Fruit fly (Drosophila melanogaster) whole organism, embryonic: ENCODE measurements around the gene mRpL49.

Experiments
- CG10543 ChIP-seq: fragments of 200-800 bp; sonication (Bioruptor generic); optimal IDR thresholded peaks from 3 replicates; lab custom pipeline; 2017; ENCODE audit warnings: missing biosample characterization, mild to moderate bottlenecking, missing genetic modification characterization, moderate library complexity
- CG13123 ChIP-seq: fragments of 200-800 bp; sonication (Bioruptor generic); optimal IDR thresholded peaks from 2 replicates; lab custom pipeline; 2016; ENCODE audit warnings: missing biosample characterization, missing genetic modification characterization
- CG17385 ChIP-seq: fragments of 200-800 bp; sonication (Bioruptor generic); optimal IDR thresholded peaks from 3 replicates; lab custom pipeline; 2018; ENCODE audit warnings: missing biosample characterization, mild to moderate bottlenecking, missing genetic modification characterization
- CG17612 ChIP-seq: fragments of 200-800 bp; sonication (Bioruptor generic); IDR thresholded peaks from 2 replicates; pipeline ENCODE4 v1.3.6; 2022; ENCODE audit warnings: missing biosample characterization, missing genetic modification characterization
- CG30403 ChIP-seq: fragments of 200-800 bp; sonication (Bioruptor generic); optimal IDR thresholded peaks from 3 replicates; lab custom pipeline; 2016; ENCODE audit warnings: missing biosample characterization, missing genetic modification characterization
- CG32532 ChIP-seq: fragments of 200-800 bp; sonication (Bioruptor generic); IDR thresholded peaks from 2 replicates; pipeline ENCODE4 v1.3.6; 2022; ENCODE audit warnings: missing biosample characterization, missing genetic modification characterization
- CG32772 ChIP-seq: fragments of 200-800 bp; sonication (Bioruptor generic); IDR thresholded peaks from 2 replicates; pipeline ENCODE4 v1.3.6; 2022; ENCODE audit warnings: missing biosample characterization, missing genetic modification characterization
- CG3281 ChIP-seq: fragments of 200-800 bp; sonication (Bioruptor generic); optimal IDR thresholded peaks from 3 replicates; lab custom pipeline; 2017; ENCODE audit warnings: missing biosample characterization, mild to moderate bottlenecking, missing genetic modification characterization
- CG3847 ChIP-seq: fragments of 200-800 bp; sonication (Bioruptor generic); IDR thresholded peaks from 2 replicates; pipeline ENCODE4 v1.3.6; 2022; ENCODE audit warnings: missing biosample characterization, missing genetic modification characterization
- CG4820 ChIP-seq: fragments of 200-800 bp; sonication (Bioruptor generic); optimal IDR thresholded peaks from 3 replicates; lab custom pipeline; 2016; ENCODE audit warnings: missing biosample characterization, missing genetic modification characterization
- CG8924 ChIP-seq: fragments of 200-800 bp; optimal IDR thresholded peaks from 3 replicates; lab custom pipeline; 2019; ENCODE audit warnings: missing biosample characterization, mild to moderate bottlenecking, missing genetic modification characterization, moderate library complexity
- Doc2 ChIP-seq: fragments of 200-800 bp; sonication (Bioruptor generic); IDR thresholded peaks from 2 replicates; pipeline ENCODE4 v1.3.6; 2022; ENCODE audit warnings: missing biosample characterization, missing genetic modification characterization
- Eip74EF ChIP-seq, 2 experiments: fragments of 200-800 bp in 1 of 2; fragments of >200 bp in 1 of 2; sonication (Bioruptor generic) in 1 of 2; optimal IDR thresholded peaks; 2 replicates each; lab custom pipeline; 2017 to 2019; ENCODE audit warnings: missing biosample characterization in 2 of 2, missing genetic modification characterization in 2 of 2, mild to moderate bottlenecking in 1 of 2, moderate library complexity in 1 of 2
- Gsc ChIP-seq: fragments of 200-800 bp; sonication (Bioruptor generic); IDR thresholded peaks from 2 replicates; pipeline ENCODE4 v1.3.6; 2022; ENCODE audit warnings: missing biosample characterization, missing genetic modification characterization
- HLH4C ChIP-seq: fragments of 200-800 bp; sonication (Bioruptor generic); IDR thresholded peaks from 3 replicates; pipeline ENCODE4 v1.3.6; 2022; ENCODE audit warnings: missing biosample characterization, missing genetic modification characterization; ENCODE audit not compliant: partially characterized antibody
- MTF-1 ChIP-seq: fragments of 200-800 bp; sonication (Bioruptor generic); optimal IDR thresholded peaks from 2 replicates; lab custom pipeline; 2018; ENCODE audit warnings: missing biosample characterization, mild to moderate bottlenecking, missing genetic modification characterization, borderline replicate concordance
- Nf-YB ChIP-seq: fragments of 200-800 bp; sonication (Bioruptor generic); optimal IDR thresholded peaks from 3 replicates; lab custom pipeline; 2019; ENCODE audit warnings: missing biosample characterization, mild to moderate bottlenecking, missing genetic modification characterization, moderate library complexity
- Nf-YC ChIP-seq: fragments of 200-800 bp; optimal IDR thresholded peaks from 3 replicates; lab custom pipeline; 2019; ENCODE audit warnings: missing biosample characterization, mild to moderate bottlenecking, missing genetic modification characterization, moderate library complexity
- NfI ChIP-seq: fragments of 200-800 bp; sonication (Bioruptor generic); optimal IDR thresholded peaks from 3 replicates; lab custom pipeline; 2018; ENCODE audit warnings: missing biosample characterization, mild to moderate bottlenecking, missing genetic modification characterization, moderate library complexity
- Trl ChIP-seq, 3 experiments: fragments of >200 bp in 2 of 3; fragments of 200-800 bp in 1 of 3; sonication (Bioruptor generic) in 1 of 3; optimal IDR thresholded peaks; 2 replicates in 1 of 3; 3 replicates in 2 of 3; lab custom pipeline; 2016 to 2017; ENCODE audit warnings: missing biosample characterization in 1 of 3, missing genetic modification characterization in 1 of 3
- abd-A ChIP-seq: fragments of 200-800 bp; sonication (Bioruptor generic); optimal IDR thresholded peaks from 3 replicates; lab custom pipeline; 2019; ENCODE audit warnings: missing biosample characterization, mild to moderate bottlenecking, missing genetic modification characterization, moderate library complexity
- bigmax ChIP-seq: fragments of 200-800 bp; sonication (Bioruptor generic); optimal IDR thresholded peaks from 2 replicates; lab custom pipeline; 2018; ENCODE audit warnings: missing biosample characterization, mild to moderate bottlenecking, missing genetic modification characterization
- bsh ChIP-seq, 2 experiments: fragments of 200-800 bp; sonication (Bioruptor generic); optimal IDR thresholded peaks; 2 replicates each; lab custom pipeline; 2017 to 2018; ENCODE audit warnings: mild to moderate bottlenecking in 2 of 2, missing biosample characterization in 2 of 2, missing genetic modification characterization in 2 of 2, moderate library complexity in 1 of 2
- cg ChIP-seq: fragments of 200-800 bp; sonication (Bioruptor generic); optimal IDR thresholded peaks from 3 replicates; lab custom pipeline; 2019; ENCODE audit warnings: missing biosample characterization, mild to moderate bottlenecking, missing genetic modification characterization, moderate library complexity
- crol ChIP-seq: fragments of 200-800 bp; sonication (Bioruptor generic); IDR thresholded peaks from 2 replicates; pipeline ENCODE4 v1.3.6; 2022; ENCODE audit warnings: missing biosample characterization, missing genetic modification characterization
- dimm ChIP-seq: fragments of 200-800 bp; sonication (Bioruptor generic); IDR thresholded peaks from 2 replicates; pipeline ENCODE4 v1.3.6; 2022; ENCODE audit warnings: missing biosample characterization, missing genetic modification characterization
- dysf ChIP-seq: fragments of 200-800 bp; sonication (Bioruptor generic); IDR thresholded peaks from 3 replicates; pipeline ENCODE4 v1.3.6; 2022; ENCODE audit warnings: missing biosample characterization, missing genetic modification characterization
- eve ChIP-seq, 2 experiments: fragments of >200 bp; optimal IDR thresholded peaks; 2 replicates each; lab custom pipeline; 2017; ENCODE audit warnings: missing biosample characterization in 2 of 2, missing genetic modification characterization in 2 of 2
- fd3F ChIP-seq: fragments of 200-800 bp; sonication (Bioruptor generic); optimal IDR thresholded peaks from 2 replicates; lab custom pipeline; 2018; ENCODE audit warnings: missing biosample characterization, mild to moderate bottlenecking, missing genetic modification characterization, moderate library complexity
- grau ChIP-seq: fragments of 200-800 bp; optimal IDR thresholded peaks from 3 replicates; lab custom pipeline; 2019; ENCODE audit warnings: missing biosample characterization, mild to moderate bottlenecking, missing genetic modification characterization, moderate library complexity
- lab ChIP-seq: fragments of 200-800 bp; sonication (Bioruptor generic); optimal IDR thresholded peaks from 3 replicates; lab custom pipeline; 2017; ENCODE audit warnings: missing biosample characterization, missing genetic modification characterization, mild to moderate bottlenecking, moderate library complexity, missing genetic modification reagents
- lov ChIP-seq, 2 experiments: fragments of 200-800 bp in 1 of 2; fragments of >200 bp in 1 of 2; sonication (Bioruptor generic) in 1 of 2; IDR thresholded peaks in 1 of 2; optimal IDR thresholded peaks in 1 of 2; 2 replicates in 1 of 2; 3 replicates in 1 of 2; pipeline versions ENCODE4 v1.3.6 to Lab custom; 2017 to 2022; ENCODE audit warnings: missing biosample characterization in 1 of 2, missing genetic modification characterization in 1 of 2
- nerfin-1 ChIP-seq: fragments of 200-800 bp; sonication (Bioruptor generic); optimal IDR thresholded peaks from 3 replicates; lab custom pipeline; 2019; ENCODE audit warnings: missing biosample characterization, mild to moderate bottlenecking, missing genetic modification characterization, moderate library complexity
- oc ChIP-seq: fragments of 200-800 bp; sonication (Bioruptor generic); optimal IDR thresholded peaks from 2 replicates; lab custom pipeline; 2018; ENCODE audit warnings: missing biosample characterization, mild to moderate bottlenecking, missing genetic modification characterization, moderate library complexity
- org-1 ChIP-seq: fragments of 200-800 bp; sonication (Bioruptor generic); optimal IDR thresholded peaks from 2 replicates; lab custom pipeline; 2017; ENCODE audit warnings: missing biosample characterization, missing genetic modification characterization
- pb ChIP-seq: fragments of 200-800 bp; sonication (Bioruptor generic); optimal IDR thresholded peaks from 3 replicates; lab custom pipeline; 2016; ENCODE audit warnings: missing biosample characterization, missing genetic modification characterization
- prd ChIP-seq, 3 experiments: fragments of >200 bp in 2 of 3; fragments of 200-800 bp in 1 of 3; sonication (Bioruptor generic) in 1 of 3; optimal IDR thresholded peaks in 2 of 3; IDR thresholded peaks in 1 of 3; 2 replicates in 2 of 3; 3 replicates in 1 of 3; pipeline versions ENCODE4 v1.3.6 to Lab custom; 2017 to 2022; ENCODE audit warnings: missing biosample characterization in 1 of 3, missing genetic modification characterization in 1 of 3
- pros ChIP-seq: fragments of 200-800 bp; sonication (Bioruptor generic); optimal IDR thresholded peaks from 3 replicates; lab custom pipeline; 2019; ENCODE audit warnings: missing biosample characterization, mild to moderate bottlenecking, missing genetic modification characterization, moderate library complexity
- slbo ChIP-seq: fragments of 200-800 bp; sonication (Bioruptor generic); IDR thresholded peaks from 2 replicates; pipeline ENCODE4 v1.3.6; 2022; ENCODE audit warnings: missing biosample characterization, missing genetic modification characterization
- sna ChIP-seq: fragments of 200-800 bp; sonication (Bioruptor generic); IDR thresholded peaks from 2 replicates; pipeline ENCODE4 v1.3.6; 2022; ENCODE audit warnings: missing biosample characterization, missing genetic modification characterization; ENCODE audit not compliant: partially characterized antibody
- tap ChIP-seq: fragments of 200-800 bp; optimal IDR thresholded peaks from 3 replicates; lab custom pipeline; 2019; ENCODE audit warnings: missing biosample characterization, mild to moderate bottlenecking, missing genetic modification characterization, moderate library complexity
- unpg ChIP-seq: fragments of 200-800 bp; sonication (Bioruptor generic); optimal IDR thresholded peaks from 3 replicates; lab custom pipeline; 2018; ENCODE audit warnings: missing biosample characterization, mild to moderate bottlenecking, missing genetic modification characterization, moderate library complexity
- usp ChIP-seq: fragments of >200 bp; optimal IDR thresholded peaks from 2 replicates; lab custom pipeline; 2017; ENCODE audit warnings: missing biosample characterization, missing genetic modification characterization
- vvl ChIP-seq: fragments of 200-800 bp; sonication (Bioruptor generic); IDR thresholded peaks from 2 replicates; pipeline ENCODE4 v1.3.6; 2022; ENCODE audit warnings: missing biosample characterization, missing genetic modification characterization
- wor ChIP-seq: fragments of 200-800 bp; sonication (Bioruptor generic); IDR thresholded peaks from 2 replicates; pipeline ENCODE4 v1.3.6; 2022; ENCODE audit warnings: missing biosample characterization, missing genetic modification characterization

The mRpL49 gene

dm6 chrX:12929817-12930216 lies 22.9 kb downstream of the mRpL49 start (continued):
- no peak for TF ChIP-seq pb (GFP tag; lab: Kevin White, UChicago)
- peak; percentile 77 for TF ChIP-seq abd-A (tag; lab: Kevin White, UChicago)
- TF ChIP-seq CG32532 (GFP tag; lab: Robert Waterston, UW) = 0 out of 2 replicates have a peak, but pooled peaks have one; percentile 8
- TF ChIP-seq Nf-YC = no peak
- no peak for TF ChIP-seq CG17612
- TF ChIP-seq CG13123 (GFP tag; lab: Kevin White, UChicago) = no peak
- peak; percentile 75 for TF ChIP-seq cg (GFP tag; lab: Kevin White, UChicago)
- no peak for TF ChIP-seq Gsc (GFP tag; lab: Robert Waterston, UW)
- no peak for TF ChIP-seq oc (tag; lab: Kevin White, UChicago)
- peak; percentile 55 for TF ChIP-seq nerfin-1
- TF ChIP-seq Trl (optimal IDR thresholded peaks at IDR 0.05; lab: Kevin White, UChicago) = peak; percentile 36 to 42
- no peak for TF ChIP-seq Trl (GFP tag; optimal IDR thresholded peaks at IDR 0.05; lab: Kevin White, UChicago)

- TF ChIP-seq MTF-1 (GFP tag; lab: Kevin White, UChicago) = no peak
- peak; percentile 29 for TF ChIP-seq CG30403 (GFP tag; lab: Kevin White, UChicago)
- TF ChIP-seq HLH4C (GFP tag; lab: Robert Waterston, UW) = no peak
- no peak for TF ChIP-seq lov (optimal IDR thresholded peaks at IDR 0.05; lab: Kevin White, UChicago)
- TF ChIP-seq lov (GFP tag; IDR thresholded peaks at IDR 0.05; lab: Robert Waterston, UW) = no peak
- TF ChIP-seq CG32772 (GFP tag; lab: Robert Waterston, UW) = 0 out of 2 replicates have a peak, but pooled peaks have one; percentile 15
- TF ChIP-seq CG10543 (GFP tag; lab: Kevin White, UChicago) = no peak
- no peak for TF ChIP-seq Doc2
- peak; percentile 35 for TF ChIP-seq CG3281 (GFP tag; lab: Kevin White, UChicago)
- no peak for TF ChIP-seq prd (optimal IDR thresholded peaks at IDR 0.05; lab: Kevin White, UChicago)
- TF ChIP-seq prd (GFP tag; IDR thresholded peaks at IDR 0.05; lab: Robert Waterston, UW) = peak; percentile 35; the same call in 1 of the 3 replicates
- peak; percentile 70 to 80 for TF ChIP-seq Trl (optimal IDR thresholded peaks at IDR 0.05; lab: Kevin White, UChicago)
- TF ChIP-seq Trl (GFP tag; optimal IDR thresholded peaks at IDR 0.05; lab: Kevin White, UChicago) = no peak
- TF ChIP-seq usp (GFP tag; lab: Kevin White, UChicago) = no peak
- TF ChIP-seq dimm = no peak
- TF ChIP-seq slbo (GFP tag; lab: Robert Waterston, UW) = peak; percentile 42; the same call in 1 of the 2 replicates
- peak; percentile 31; the same call in 1 of the 2 replicates for TF ChIP-seq vvl (GFP tag; lab: Robert Waterston, UW)
- peak; percentile 17 for TF ChIP-seq CG17385 (GFP tag; lab: Kevin White, UChicago)
- no peak for TF ChIP-seq fd3F
- TF ChIP-seq CG4820 (GFP tag; lab: Kevin White, UChicago) = no peak
- TF ChIP-seq unpg (GFP tag; lab: Kevin White, UChicago) = peak; percentile 44
- no peak for TF ChIP-seq tap (tag; lab: Kevin White, UChicago)
- peak in 1 of 2 experiments; percentile 63 for TF ChIP-seq bsh (GFP tag; optimal IDR thresholded peaks at IDR 0.05; lab: Kevin White, UChicago)
- peak; percentile 46; the same call in 1 of the 2 replicates for TF ChIP-seq crol (GFP tag; lab: Robert Waterston, UW)
- TF ChIP-seq grau (tag; lab: Kevin White, UChicago) = peak; percentile 61
- 0 out of 2 replicates have a peak, but pooled peaks have one; percentile 25 for TF ChIP-seq wor (GFP tag; lab: Robert Waterston, UW)
- TF ChIP-seq NfI (GFP tag; lab: Kevin White, UChicago) = peak; percentile 4
- peak; percentile 59 for TF ChIP-seq CG8924 (tag; lab: Kevin White, UChicago)
- TF ChIP-seq CG3847 (GFP tag; lab: Robert Waterston, UW) = 0 out of 2 replicates have a peak, but pooled peaks have one; percentile 10
- no peak for TF ChIP-seq oc (tag; lab: Kevin White, UChicago)
- TF ChIP-seq org-1 (GFP tag; lab: Kevin White, UChicago) = peak; percentile 6
- TF ChIP-seq eve (GFP tag; optimal IDR thresholded peaks at IDR 0.05; lab: Kevin White, UChicago) = peak in 1 of 2 experiments; percentile 25
- peak; percentile 67 for TF ChIP-seq lab (GFP tag; lab: Kevin White, UChicago)
- peak in 1 of 2 experiments; percentile 12 for TF ChIP-seq Eip74EF (GFP tag; optimal IDR thresholded peaks at IDR 0.05; lab: Kevin White, UChicago)
- no peak for TF ChIP-seq sna (GFP tag; lab: Robert Waterston, UW)
- peak; percentile 59; the same call in 2 of the 3 replicates for TF ChIP-seq dysf (GFP tag; lab: Robert Waterston, UW)
- no peak for TF ChIP-seq bigmax (GFP tag; lab: Kevin White, UChicago)
- peak; percentile 67 for TF ChIP-seq pros
- TF ChIP-seq Nf-YB (GFP tag; lab: Kevin White, UChicago) = peak; percentile 76
Observed at dm6 chrX:12937825-12938520, 31.1 kb downstream of the mRpL49 start.
